Worm (Caenorhabditis elegans): ENCODE results near the gene C17B7.12.

ce11 chrV:3312067-3312666 lies 40.9 kb upstream of the C17B7.12 start, which contains the start of gene arrd-18:
- TF ChIP-seq Y67H2A.10 (GFP tag; conservative IDR thresholded peaks at IDR 0.05) (no peak), F55B11.4 (tag; optimal IDR thresholded peaks at IDR 0.05; ENCODE audit: borderline replicate concordance, insufficient read depth) (no peak), F37B4.10 (GFP tag; IDR thresholded peaks at IDR 0.05) (no peak), F23B12.7 (tag; optimal IDR thresholded peaks at IDR 0.05; ENCODE audit: insufficient read depth) (no peak), pha-4 (tag; optimal IDR thresholded peaks at IDR 0.05) (no peak), F39B2.1 (GFP tag; IDR thresholded peaks at IDR 0.05) (no peak), dox-1 (GFP tag; IDR thresholded peaks at IDR 0.05) (peak; percentile 86), C17E4.6 (GFP tag; IDR thresholded peaks at IDR 0.05) (no peak), unc-62 (GFP tag; optimal IDR thresholded peaks at IDR 0.05) (no peak), hsf-1 (GFP tag; IDR thresholded peaks at IDR 0.05) (no peak), nhr-90 (tag; optimal IDR thresholded peaks at IDR 0.05) (no peak), ztf-3 (GFP tag; optimal IDR thresholded peaks at IDR 0.05) (no peak)

Data from whole organism, young adult.